Fruit fly (Drosophila melanogaster): ENCODE data around the gene CG15370.

DNA sequence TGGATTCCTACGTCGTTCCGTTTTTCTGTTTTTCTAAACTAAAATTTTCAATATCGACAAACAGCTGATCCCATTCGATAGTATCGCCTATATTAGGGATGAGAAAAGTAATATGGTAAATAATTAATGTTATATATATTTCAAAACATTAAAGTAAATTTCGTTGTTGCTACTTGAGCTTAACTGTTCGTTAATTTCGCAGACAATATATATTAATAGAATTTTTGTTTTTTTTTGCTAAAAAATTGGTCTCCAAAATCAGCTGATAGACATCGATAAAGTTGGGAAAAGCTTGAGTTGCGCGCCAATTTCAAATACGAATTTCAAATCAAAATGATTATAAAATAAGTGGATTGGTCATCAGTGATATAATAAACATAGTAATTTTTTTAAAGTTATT is 28.9 kb upstream of the CG15370 start, which contains the start of gene CG12118:
- TF ChIP-seq Sox102F (GFP tag; optimal IDR thresholded peaks at IDR 0.05) (peak; percentile 74), CG3919 (GFP tag; optimal IDR thresholded peaks at IDR 0.05) (peak; percentile 71), CG8119 (GFP tag; IDR thresholded peaks at IDR 0.05) (peak; percentile 67), achi (GFP tag; optimal IDR thresholded peaks at IDR 0.05) (peak; percentile 75), CG8319 (GFP tag; optimal IDR thresholded peaks at IDR 0.05) (peak; percentile 45), CG3032 (tag; optimal IDR thresholded peaks at IDR 0.05) (peak; percentile 61), Met (GFP tag; optimal IDR thresholded peaks at IDR 0.05) (peak; percentile 74), Blimp-1 (GFP tag; optimal IDR thresholded peaks at IDR 0.05) (no peak), CG4318 (GFP tag; optimal IDR thresholded peaks at IDR 0.05) (no peak), spab (GFP tag; optimal IDR thresholded peaks at IDR 0.05) (no peak), pdm3 (GFP tag; optimal IDR thresholded peaks at IDR 0.05) (peak; percentile 79)
